Fruit fly (Drosophila melanogaster): ENCODE measurements around the gene CG14441.

Gene CG14441

dm6 chrX:6741184-6741586 is 41.9 kb downstream of the CG14441 start (continued):
- peak; percentile 20 for TF ChIP-seq maf-S (GFP tag; optimal IDR thresholded peaks at IDR 0.05)
- peak; percentile 87 for TF ChIP-seq CG1603 (tag; optimal IDR thresholded peaks at IDR 0.05)
- no peak for TF ChIP-seq CG5245 (GFP tag; optimal IDR thresholded peaks at IDR 0.05)
- TF ChIP-seq disco-r (GFP tag; optimal IDR thresholded peaks at IDR 0.05): no peak
- peak; percentile 66 for TF ChIP-seq CG3847 (GFP tag; IDR thresholded peaks at IDR 0.05)
- no peak for TF ChIP-seq Atf3 (GFP tag; optimal IDR thresholded peaks at IDR 0.05)
- TF ChIP-seq Ssrp (tag; optimal IDR thresholded peaks at IDR 0.05): peak; percentile 55
- no peak for TF ChIP-seq CG12744 (GFP tag; optimal IDR thresholded peaks at IDR 0.05)
- TF ChIP-seq phol (tag; optimal IDR thresholded peaks at IDR 0.05): peak; percentile 48
- TF ChIP-seq kay (GFP tag; optimal IDR thresholded peaks at IDR 0.05): peak; percentile 9
- peak; percentile 56 for TF ChIP-seq gem (tag; optimal IDR thresholded peaks at IDR 0.05)
- TF ChIP-seq CG15601 (tag; optimal IDR thresholded peaks at IDR 0.05): peak; percentile 48
- peak; percentile 12; the same call in 1 of the 3 replicates for TF ChIP-seq Mrtf (GFP tag; IDR thresholded peaks at IDR 0.05)
- peak; percentile 76 for TF ChIP-seq hb (GFP tag; IDR thresholded peaks at IDR 0.05; ENCODE audit: partially characterized antibody)
- no peak for TF ChIP-seq Eip74EF (GFP tag; optimal IDR thresholded peaks at IDR 0.05)
- peak; percentile 0 for TF ChIP-seq Asciz (GFP tag; optimal IDR thresholded peaks at IDR 0.05)
- TF ChIP-seq exex (tag; optimal IDR thresholded peaks at IDR 0.05): peak; percentile 3
- no peak for TF ChIP-seq wor (GFP tag; IDR thresholded peaks at IDR 0.05)
- peak; percentile 98 for TF ChIP-seq CG18011 (GFP tag; optimal IDR thresholded peaks at IDR 0.05)
- no peak for TF ChIP-seq br (optimal IDR thresholded peaks at IDR 0.05)
- peak; percentile 24 for TF ChIP-seq CG18262 (tag; optimal IDR thresholded peaks at IDR 0.05)
- peak; percentile 63 for TF ChIP-seq lab (GFP tag; optimal IDR thresholded peaks at IDR 0.05)
- TF ChIP-seq vvl (GFP tag; IDR thresholded peaks at IDR 0.05): peak; percentile 86
- TF ChIP-seq pros (GFP tag; optimal IDR thresholded peaks at IDR 0.05): no peak
- peak; percentile 27 for TF ChIP-seq Nf-YC (tag; optimal IDR thresholded peaks at IDR 0.05)
- no peak for TF ChIP-seq dm (GFP tag; optimal IDR thresholded peaks at IDR 0.05)
- TF ChIP-seq peb (GFP tag; IDR thresholded peaks at IDR 0.05): no peak
- TF ChIP-seq CG17912 (GFP tag; optimal IDR thresholded peaks at IDR 0.05): peak; percentile 35
- peak; percentile 18 for TF ChIP-seq CG18764 (GFP tag; optimal IDR thresholded peaks at IDR 0.05)
- TF ChIP-seq Usf (GFP tag; optimal IDR thresholded peaks at IDR 0.05): no peak
- no peak for TF ChIP-seq CG1602 (GFP tag; optimal IDR thresholded peaks at IDR 0.05)
- TF ChIP-seq D (optimal IDR thresholded peaks at IDR 0.05): no peak
- no peak for TF ChIP-seq D (GFP tag; optimal IDR thresholded peaks at IDR 0.05)
- no peak for TF ChIP-seq luna (GFP tag; optimal IDR thresholded peaks at IDR 0.05)
- TF ChIP-seq ken (GFP tag; IDR thresholded peaks at IDR 0.05): 0 out of 3 replicates have a peak, but pooled peaks have one; percentile 36
- peak; percentile 16 for TF ChIP-seq lbe (GFP tag; optimal IDR thresholded peaks at IDR 0.05)
- TF ChIP-seq CG8924 (tag; optimal IDR thresholded peaks at IDR 0.05): peak; percentile 36
- TF ChIP-seq CG13894 (tag; optimal IDR thresholded peaks at IDR 0.05): peak; percentile 66
- TF ChIP-seq H15 (GFP tag; IDR thresholded peaks at IDR 0.05): peak; percentile 59; the same call in 2 of the 3 replicates
- TF ChIP-seq nom (GFP tag; optimal IDR thresholded peaks at IDR 0.05): no peak
- peak; percentile 48 for TF ChIP-seq CG12391 (tag; optimal IDR thresholded peaks at IDR 0.05)
- TF ChIP-seq CG3281 (GFP tag; optimal IDR thresholded peaks at IDR 0.05): peak; percentile 15
- peak; percentile 82 for TF ChIP-seq CG15514 (GFP tag; optimal IDR thresholded peaks at IDR 0.05)
- peak; percentile 50; the same call in 1 of the 2 replicates for TF ChIP-seq Awh (GFP tag; IDR thresholded peaks at IDR 0.05)
- no peak for TF ChIP-seq CG3726 (GFP tag; IDR thresholded peaks at IDR 0.05)
- no peak for TF ChIP-seq kni (GFP tag; optimal IDR thresholded peaks at IDR 0.05)
- TF ChIP-seq E2f1 (GFP tag; IDR thresholded peaks at IDR 0.05): peak; percentile 70
- TF ChIP-seq CG10431 (GFP tag; optimal IDR thresholded peaks at IDR 0.05): no peak
- TF ChIP-seq CG11504 (tag; optimal IDR thresholded peaks at IDR 0.05): peak; percentile 62
- TF ChIP-seq CG17385 (GFP tag; optimal IDR thresholded peaks at IDR 0.05): peak; percentile 32
- TF ChIP-seq Tbp (GFP tag; optimal IDR thresholded peaks at IDR 0.05): no peak

All from whole organism, embryonic.